Worm (Caenorhabditis elegans) whole organism, L4 larva: ENCODE measurements around the gene srh-142.

Experiments used
- D1046.2 ChIP-seq: fragments of 200-800 bp; sonication (Bioruptor generic); IDR thresholded peaks from 2 replicates; pipeline ENCODE4 v1.3.6; 2022; ENCODE audit warnings: missing genetic modification characterization, missing compliant biosample characterization
- F44E2.7 ChIP-seq: fragments of 200-800 bp; sonication (Bioruptor generic); IDR thresholded peaks from 2 replicates; pipeline ENCODE4 v2.1.2; 2022; ENCODE audit warnings: missing genetic modification characterization, missing compliant biosample characterization
- F49E8.2 ChIP-seq: sonication (generic microtip); optimal IDR thresholded peaks from 2 replicates; lab custom pipeline; 2016; ENCODE audit warnings: missing compliant biosample characterization, mild to moderate bottlenecking, missing genetic modification characterization, borderline replicate concordance
- Y48G9A.11 ChIP-seq: fragments of 200-800 bp; sonication (Bioruptor generic); IDR thresholded peaks from 2 replicates; pipeline ENCODE4 v1.3.6; 2022; ENCODE audit warnings: missing genetic modification reagents, missing genetic modification characterization, missing compliant biosample characterization
- Y75B8A.6 ChIP-seq: fragments of 200-800 bp; sonication (Bioruptor generic); IDR thresholded peaks from 2 replicates; pipeline ENCODE4 v1.3.6; 2022; ENCODE audit warnings: missing genetic modification reagents, missing genetic modification characterization, missing compliant biosample characterization
- aha-1 ChIP-seq: fragments of 150-350 bp; peaks from one replicate; lab custom pipeline; 2014; ENCODE audit warnings: missing biosample characterization, missing genetic modification characterization
- aly-2 ChIP-seq: sonication (generic microtip); optimal IDR thresholded peaks from 2 replicates; lab custom pipeline; 2018; ENCODE audit warnings: missing biosample characterization, missing genetic modification characterization
- ama-1 ChIP-seq: fragments of 150-350 bp; optimal IDR thresholded peaks from 2 replicates; lab custom pipeline; 2014; ENCODE audit warnings: inconsistent platforms, mixed read lengths
- ceh-20 ChIP-seq: fragments of 200-800 bp; sonication (Bioruptor generic); IDR thresholded peaks from 2 replicates; pipeline ENCODE4 v1.3.6; 2022; ENCODE audit warnings: missing genetic modification reagents, missing genetic modification characterization, missing compliant biosample characterization
- ctbp-1 ChIP-seq: fragments of 200-800 bp; sonication (Bioruptor generic); IDR thresholded peaks from 2 replicates; pipeline ENCODE4 v1.3.6; 2022; ENCODE audit warnings: missing genetic modification reagents, missing genetic modification characterization, missing compliant biosample characterization
- daf-8 ChIP-seq: fragments of 200-800 bp; sonication (Bioruptor generic); IDR thresholded peaks from 2 replicates; pipeline ENCODE4 v1.3.6; 2022; ENCODE audit warnings: missing genetic modification characterization, missing compliant biosample characterization
- egl-27 ChIP-seq: sonication (generic microtip); optimal IDR thresholded peaks from 3 replicates; lab custom pipeline; 2017; ENCODE audit warnings: missing biosample characterization, missing genetic modification reagents, missing genetic modification characterization
- fos-1 ChIP-seq: fragments of 150-350 bp; optimal IDR thresholded peaks from 2 replicates; lab custom pipeline; 2014; ENCODE audit warnings: missing biosample characterization, missing genetic modification characterization
- hlh-30 ChIP-seq: sonication (generic microtip); optimal IDR thresholded peaks from 2 replicates; lab custom pipeline; 2017; ENCODE audit warnings: antibody characterized with exemption, mild to moderate bottlenecking, missing genetic modification characterization, missing compliant biosample characterization; ENCODE audit not compliant: insufficient read depth
- jun-1 ChIP-seq: fragments of 150-350 bp; optimal IDR thresholded peaks from 2 replicates; lab custom pipeline; 2014; ENCODE audit warnings: missing biosample characterization, missing genetic modification reagents, missing genetic modification characterization
- lin-1 ChIP-seq: fragments of 200-800 bp; sonication (Bioruptor generic); IDR thresholded peaks from 2 replicates; pipeline ENCODE4 v1.3.6; 2022; ENCODE audit warnings: missing genetic modification reagents, missing genetic modification characterization, missing compliant biosample characterization
- mep-1 ChIP-seq: fragments of 150-350 bp; sonication (generic microtip); optimal IDR thresholded peaks from 3 replicates; lab custom pipeline; 2014; ENCODE audit warnings: missing biosample characterization, missing genetic modification characterization
- mxl-2 ChIP-seq: fragments of 200-800 bp; sonication (Bioruptor generic); conservative IDR thresholded peaks from 2 replicates; pipeline ENCODE4 v1.3.6; 2022; ENCODE audit warnings: missing genetic modification reagents, missing genetic modification characterization, missing compliant biosample characterization
- nhr-10 ChIP-seq: fragments of 150-350 bp; optimal IDR thresholded peaks from 2 replicates; lab custom pipeline; 2014; ENCODE audit warnings: missing biosample characterization, missing genetic modification characterization
- nhr-102 ChIP-seq: sonication (generic microtip); optimal IDR thresholded peaks from 2 replicates; lab custom pipeline; 2016; ENCODE audit warnings: mild to moderate bottlenecking, missing genetic modification characterization, moderate library complexity, missing compliant biosample characterization
- nhr-237 ChIP-seq: sonication (generic microtip); optimal IDR thresholded peaks from 2 replicates; lab custom pipeline; 2017; ENCODE audit warnings: missing biosample characterization, missing genetic modification characterization
- nhr-25 ChIP-seq: sonication (generic microtip); optimal IDR thresholded peaks from 2 replicates; lab custom pipeline; 2017; ENCODE audit warnings: missing genetic modification characterization, mild to moderate bottlenecking, missing compliant biosample characterization, antibody characterized with exemption, moderate library complexity, borderline replicate concordance; ENCODE audit not compliant: insufficient read depth
- nhr-48 ChIP-seq: sonication (generic microtip); optimal IDR thresholded peaks from 2 replicates; lab custom pipeline; 2016; ENCODE audit warnings: mild to moderate bottlenecking, missing genetic modification characterization, missing compliant biosample characterization
- rbr-2 ChIP-seq: sonication (generic microtip); optimal IDR thresholded peaks from 2 replicates; lab custom pipeline; 2016; ENCODE audit warnings: missing genotype, missing genetic modification characterization, missing compliant biosample characterization
- saeg-2 ChIP-seq: fragments of 200-800 bp; sonication (Bioruptor generic); IDR thresholded peaks from 2 replicates; pipeline ENCODE4 v1.3.6; 2022; ENCODE audit warnings: missing genetic modification reagents, missing genetic modification characterization, missing compliant biosample characterization
- snpc-4 ChIP-seq: fragments of 150-350 bp; optimal IDR thresholded peaks from 2 replicates; lab custom pipeline; 2014; ENCODE audit warnings: missing biosample characterization, missing genetic modification characterization
- spr-1 ChIP-seq: sonication (generic microtip); optimal IDR thresholded peaks from 2 replicates; lab custom pipeline; 2016; ENCODE audit warnings: mild to moderate bottlenecking, missing genetic modification characterization, missing compliant biosample characterization
- tra-1 ChIP-seq: fragments of 200-800 bp; sonication (Bioruptor generic); IDR thresholded peaks from 2 replicates; pipeline ENCODE4 v1.3.6; 2022; ENCODE audit warnings: missing genetic modification reagents, missing genetic modification characterization, missing compliant biosample characterization
- unc-130 ChIP-seq: sonication (generic microtip); optimal IDR thresholded peaks from 2 replicates; lab custom pipeline; 2016; ENCODE audit warnings: missing genetic modification reagents, missing genetic modification characterization, missing compliant biosample characterization
- unc-39 ChIP-seq: sonication (generic microtip); optimal IDR thresholded peaks from 2 replicates; lab custom pipeline; 2017; ENCODE audit warnings: missing biosample characterization, missing genetic modification characterization
- unc-62 ChIP-seq, 3 experiments: fragments of 150-350 bp in 1 of 3; sonication (generic microtip); optimal IDR thresholded peaks in 2 of 3; peaks in 1 of 3; 1 replicate in 1 of 3; 2 replicates in 2 of 3; lab custom pipeline; 2014 to 2017; ENCODE audit warnings: missing biosample characterization in 3 of 3, missing genetic modification characterization in 3 of 3, missing genetic modification reagents in 3 of 3, missing genotype in 1 of 3
- zag-1 ChIP-seq: fragments of 150-350 bp; optimal IDR thresholded peaks from 2 replicates; lab custom pipeline; 2014; ENCODE audit warnings: missing biosample characterization, missing genetic modification characterization
- zip-11 ChIP-seq: fragments of 200-800 bp; sonication (Bioruptor generic); IDR thresholded peaks from 2 replicates; pipeline ENCODE4 v1.3.6; 2022; ENCODE audit warnings: missing genetic modification characterization, missing compliant biosample characterization
- zip-2 ChIP-seq: fragments of 150-350 bp; optimal IDR thresholded peaks from 2 replicates; lab custom pipeline; 2014; ENCODE audit warnings: missing biosample characterization, missing genetic modification characterization

srh-142 gene

ce11 chrV:16429503-16429902, 31.3 kb downstream of the srh-142 start, which contains the start of gene F26D2.10:
Gene F26D2.10 (minus strand): TSS chrV:16429603.
- TF ChIP-seq hlh-30 (tag; lab: Kevin White, UChicago), result no peak
- TF ChIP-seq Y48G9A.11, result no peak
- TF ChIP-seq mep-1 (tag; lab: Kevin White, UChicago), result no peak
- TF ChIP-seq jun-1, result no peak
- no peak for TF ChIP-seq lin-1

ce11 chrV:16424428-16424827, 36.3 kb downstream of the srh-142 start, which contains the start of gene srw-29:
Gene srw-29 (minus strand): TSS chrV:16424528.
- no peak for TF ChIP-seq ceh-20 (GFP tag; lab: Robert Waterston, UW)
- TF ChIP-seq spr-1, result no peak
- TF ChIP-seq ctbp-1 (GFP tag; lab: Robert Waterston, UW), result no peak
- TF ChIP-seq nhr-25 (tag; lab: Kevin White, UChicago), result no peak
- no peak for TF ChIP-seq nhr-237
- no peak for TF ChIP-seq aly-2 (tag; lab: Kevin White, UChicago)
- TF ChIP-seq, all 104 proteins: peak for 0

- TF ChIP-seq zip-11 (no peak), nhr-10 (tag; lab: Kevin White, UChicago) (no peak), zip-2 (no peak), unc-39 (tag; lab: Kevin White, UChicago) (no peak), daf-8 (no peak), fos-1 (tag; lab: Kevin White, UChicago) (no peak), saeg-2 (no peak), F49E8.2 (tag; lab: Kevin White, UChicago) (no peak), aly-2 (tag; lab: Kevin White, UChicago) (no peak), tra-1 (GFP tag; lab: Robert Waterston, UW) (no peak), rbr-2 (tag; lab: Kevin White, UChicago) (no peak)
- TF ChIP-seq, all 104 proteins: peak for 0
These were observed 40.1 kb downstream of the srh-142 start, which contains the start of gene srw-48 for ce11 chrV:16420696-16421095. Gene srw-48 (plus strand): TSS chrV:16420996.

- no peak for TF ChIP-seq snpc-4 (tag; lab: Kevin White, UChicago)
- TF ChIP-seq unc-130 (GFP tag; lab: Kevin White, UChicago), result no peak
- no peak for TF ChIP-seq nhr-102 (tag; lab: Kevin White, UChicago)
- no peak for TF ChIP-seq jun-1
- peak; percentile 81 for TF ChIP-seq aha-1
- TF ChIP-seq hlh-30 (tag; lab: Kevin White, UChicago), result no peak
- no peak for TF ChIP-seq Y75B8A.6
These were observed 41.0 kb downstream of the srh-142 start, which contains the start of gene F26D2.16 for ce11 chrV:16419769-16420168. Gene F26D2.16 (minus strand): TSS chrV:16419869.

ce11 chrV:16417014-16417413, 43.8 kb downstream of the srh-142 start, which contains the start of gene str-55:
Gene str-55 (minus strand): TSS chrV:16417114.
- TF ChIP-seq zag-1 (no peak), hlh-30 (tag; lab: Kevin White, UChicago) (no peak), ceh-20 (GFP tag; lab: Robert Waterston, UW) (no peak), F44E2.7 (GFP tag; lab: Robert Waterston, UW) (no peak), F49E8.2 (tag; lab: Kevin White, UChicago) (no peak), nhr-48 (no peak), D1046.2 (GFP tag; lab: Robert Waterston, UW) (no peak), egl-27 (no peak)

ce11 chrV:16410521-16410920, 50.2 kb downstream of the srh-142 start, which contains the start of gene srh-145:
Gene srh-145 (plus strand): TSS chrV:16410713.
- TF ChIP-seq aha-1, result peak; percentile 78
- peak in 1 of 2 experiments; percentile 60 for TF ChIP-seq unc-62 (GFP tag; optimal IDR thresholded peaks at IDR 0.05 in 1 of 2; lab: Kevin White, UChicago)
- no peak for TF ChIP-seq unc-62 (tag; optimal IDR thresholded peaks at IDR 0.05; lab: Kevin White, UChicago)
- no peak for TF ChIP-seq Y48G9A.11
- TF ChIP-seq ama-1, result no peak
- no peak for TF ChIP-seq nhr-237
- TF ChIP-seq mxl-2 (GFP tag; lab: Robert Waterston, UW), result 0 out of 2 replicates have a peak, but pooled peaks have one; percentile 11
